Worm (Caenorhabditis elegans): ENCODE data around the gene znf-207.

- TF ChIP-seq pha-2 (tag; optimal IDR thresholded peaks at IDR 0.05) (no peak), pag-3 (tag; optimal IDR thresholded peaks at IDR 0.05; ENCODE audit: borderline replicate concordance) (no peak), K09A11.1 (tag; optimal IDR thresholded peaks at IDR 0.05; ENCODE audit: insufficient read depth) (no peak), pax-1 (tag; optimal IDR thresholded peaks at IDR 0.05) (no peak), lin-11 (tag; optimal IDR thresholded peaks at IDR 0.05) (no peak), ama-1 (optimal IDR thresholded peaks at IDR 0.05) (no peak), hlh-13 (GFP tag; optimal IDR thresholded peaks at IDR 0.05) (no peak), hlh-6 (tag; optimal IDR thresholded peaks at IDR 0.05) (no peak), ceh-9 (tag; optimal IDR thresholded peaks at IDR 0.05) (no peak)
Measured at ce11 chrIV:11352768-11353167, 42.0 kb downstream of the znf-207 start.
